Worm (Caenorhabditis elegans) whole organism, L1 larva: ENCODE measurements around the gene K09A9.8.

ENCODE experiments used
- C04F5.9 ChIP-seq: sonication (generic microtip); optimal IDR thresholded peaks from 2 replicates; lab custom pipeline; 2016; ENCODE audit warnings: missing genetic modification characterization, missing compliant biosample characterization
- C34B4.2 ChIP-seq: sonication (generic microtip); optimal IDR thresholded peaks from 2 replicates; lab custom pipeline; 2017; ENCODE audit warnings: mild to moderate bottlenecking, missing genetic modification characterization, missing compliant biosample characterization
- F16B12.6 ChIP-seq: fragments of 150-350 bp; optimal IDR thresholded peaks from 2 replicates; lab custom pipeline; 2014; ENCODE audit warnings: missing biosample characterization, missing genetic modification characterization
- Y116A8C.19 ChIP-seq: sonication (generic microtip); optimal IDR thresholded peaks from 2 replicates; lab custom pipeline; 2016; ENCODE audit warnings: missing compliant biosample characterization, missing genetic modification characterization, borderline replicate concordance
- aha-1 ChIP-seq: fragments of 150-350 bp; optimal IDR thresholded peaks from 2 replicates; lab custom pipeline; 2014; ENCODE audit warnings: missing biosample characterization, missing genetic modification characterization
- aly-2 ChIP-seq: fragments of 150-350 bp; optimal IDR thresholded peaks from 2 replicates; lab custom pipeline; 2014; ENCODE audit warnings: missing biosample characterization, missing genetic modification characterization
- ama-1 ChIP-seq: fragments of 150-350 bp; optimal IDR thresholded peaks from 2 replicates; lab custom pipeline; 2014
- blmp-1 ChIP-seq: fragments of 150-350 bp; optimal IDR thresholded peaks from 2 replicates; lab custom pipeline; 2014; ENCODE audit warnings: missing biosample characterization, missing genetic modification characterization
- ceh-82 ChIP-seq, 3 experiments: fragments of 150-350 bp in 1 of 3; sonication (generic microtip) in 2 of 3; optimal IDR thresholded peaks; 2 replicates each; lab custom pipeline; 2014 to 2017; ENCODE audit warnings: missing biosample characterization in 3 of 3, missing genetic modification characterization in 3 of 3
- ces-1 ChIP-seq: fragments of 150-350 bp; optimal IDR thresholded peaks from 2 replicates; lab custom pipeline; 2014; ENCODE audit warnings: missing biosample characterization, missing genetic modification reagents, missing genetic modification characterization
- dsc-1 ChIP-seq: sonication (generic microtip); optimal IDR thresholded peaks from 2 replicates; lab custom pipeline; 2016; ENCODE audit warnings: mild to moderate bottlenecking, missing genetic modification characterization, missing compliant biosample characterization
- efl-1 ChIP-seq, 4 experiments: fragments of 150-350 bp; optimal IDR thresholded peaks in 3 of 4; peaks in 1 of 4; 1 replicate in 1 of 4; 2 replicates in 3 of 4; lab custom pipeline; 2014; ENCODE audit warnings: missing biosample characterization in 2 of 4, missing genetic modification characterization in 2 of 4, missing genetic modification reagents in 2 of 4
- egl-13 ChIP-seq: sonication (generic microtip); optimal IDR thresholded peaks from 2 replicates; lab custom pipeline; 2016; ENCODE audit warnings: missing genotype, missing genetic modification reagents, missing genetic modification characterization, missing compliant biosample characterization
- egl-27 ChIP-seq, 2 experiments: fragments of 150-350 bp in 1 of 2; sonication (generic microtip); optimal IDR thresholded peaks; 3 replicates each; lab custom pipeline; 2017 to 2018; ENCODE audit warnings: missing biosample characterization in 2 of 2, missing genetic modification characterization in 2 of 2, missing genetic modification reagents in 2 of 2
- fkh-10 ChIP-seq: sonication (generic microtip); optimal IDR thresholded peaks from 2 replicates; lab custom pipeline; 2017; ENCODE audit warnings: missing biosample characterization, missing genetic modification reagents, missing genetic modification characterization
- fkh-4 ChIP-seq: sonication (generic microtip); optimal IDR thresholded peaks from 2 replicates; lab custom pipeline; 2016; ENCODE audit warnings: missing compliant biosample characterization, missing genetic modification characterization, borderline replicate concordance
- fkh-8 ChIP-seq: sonication (generic microtip); optimal IDR thresholded peaks from 2 replicates; lab custom pipeline; 2016; ENCODE audit warnings: mild to moderate bottlenecking, missing genetic modification characterization, missing compliant biosample characterization
- fos-1 ChIP-seq: fragments of 150-350 bp; optimal IDR thresholded peaks from 2 replicates; lab custom pipeline; 2014; ENCODE audit warnings: missing biosample characterization, missing genetic modification characterization
- hlh-17 ChIP-seq: fragments of 200-800 bp; sonication (Bioruptor generic); optimal IDR thresholded peaks from 2 replicates; lab custom pipeline; 2018; ENCODE audit warnings: missing genetic modification characterization, mild to moderate bottlenecking, missing compliant biosample characterization, moderate library complexity, borderline replicate concordance
- hlh-4 ChIP-seq: sonication (generic microtip); optimal IDR thresholded peaks from 2 replicates; lab custom pipeline; 2016; ENCODE audit warnings: mild to moderate bottlenecking, missing genetic modification characterization, missing compliant biosample characterization
- hpl-2 ChIP-seq: fragments of 150-350 bp; optimal IDR thresholded peaks from 2 replicates; lab custom pipeline; 2014; ENCODE audit warnings: missing biosample characterization, missing genetic modification reagents, missing genetic modification characterization
- isw-1 ChIP-seq: fragments of 200-800 bp; sonication (Bioruptor generic); IDR thresholded peaks from 2 replicates; pipeline ENCODE4 v1.3.6; 2022; ENCODE audit warnings: missing genetic modification characterization, missing compliant biosample characterization
- lin-14 ChIP-seq: fragments of 200-800 bp; sonication (Bioruptor generic); optimal IDR thresholded peaks from 2 replicates; lab custom pipeline; 2018; ENCODE audit warnings: mild to moderate bottlenecking, missing genetic modification characterization, moderate library complexity, missing compliant biosample characterization
- lin-15B ChIP-seq: fragments of 150-350 bp; sonication (generic microtip); optimal IDR thresholded peaks from 3 replicates; lab custom pipeline; 2014; ENCODE audit warnings: missing biosample characterization, missing genetic modification characterization
- lin-35 ChIP-seq, 2 experiments: fragments of 150-350 bp; optimal IDR thresholded peaks; 2 replicates each; lab custom pipeline; 2014; ENCODE audit warnings: missing biosample characterization in 2 of 2, missing genetic modification characterization in 2 of 2, missing genetic modification reagents in 2 of 2
- lin-39 ChIP-seq: fragments of 150-350 bp; optimal IDR thresholded peaks from 2 replicates; lab custom pipeline; 2014; ENCODE audit warnings: missing biosample characterization, missing genetic modification reagents, missing genetic modification characterization
- lsy-2 ChIP-seq, 2 experiments: fragments of 150-350 bp; optimal IDR thresholded peaks; 2 replicates each; lab custom pipeline; 2014; ENCODE audit warnings: missing biosample characterization in 2 of 2, missing genetic modification characterization in 2 of 2
- mab-9 ChIP-seq: fragments of 200-800 bp; sonication (Bioruptor generic); IDR thresholded peaks from 2 replicates; pipeline ENCODE4 v1.3.6; 2022; ENCODE audit warnings: missing genetic modification reagents, missing genetic modification characterization, missing compliant biosample characterization
- mdl-1 ChIP-seq, 2 experiments: fragments of 150-350 bp; optimal IDR thresholded peaks; 2 replicates each; lab custom pipeline; 2014 to 2017; ENCODE audit warnings: missing biosample characterization in 2 of 2, missing genetic modification characterization in 2 of 2, inconsistent platforms in 1 of 2
- mef-2 ChIP-seq: fragments of 150-350 bp; optimal IDR thresholded peaks from 2 replicates; lab custom pipeline; 2014; ENCODE audit warnings: missing biosample characterization, missing genetic modification characterization
- mep-1 ChIP-seq: fragments of 150-350 bp; optimal IDR thresholded peaks from 2 replicates; lab custom pipeline; 2014; ENCODE audit warnings: missing biosample characterization, missing genetic modification characterization
- nhr-11 ChIP-seq: fragments of 150-350 bp; optimal IDR thresholded peaks from 2 replicates; lab custom pipeline; 2014; ENCODE audit warnings: missing biosample characterization, missing genetic modification characterization
- nhr-20 ChIP-seq: sonication (generic microtip); optimal IDR thresholded peaks from 2 replicates; lab custom pipeline; 2016; ENCODE audit warnings: mild to moderate bottlenecking, missing genetic modification characterization, missing compliant biosample characterization
- nhr-47 ChIP-seq: sonication (generic microtip); optimal IDR thresholded peaks from 2 replicates; lab custom pipeline; 2016; ENCODE audit warnings: mild to moderate bottlenecking, missing genetic modification characterization, moderate library complexity, missing compliant biosample characterization
- nhr-71 ChIP-seq: sonication (generic microtip); optimal IDR thresholded peaks from 2 replicates; lab custom pipeline; 2016; ENCODE audit warnings: mild to moderate bottlenecking, missing genetic modification characterization, moderate library complexity, missing compliant biosample characterization
- nhr-90 ChIP-seq: sonication (generic microtip); optimal IDR thresholded peaks from 2 replicates; lab custom pipeline; 2016; ENCODE audit warnings: mild to moderate bottlenecking, missing genetic modification characterization, missing compliant biosample characterization; ENCODE audit not compliant: poor library complexity
- pax-3 ChIP-seq: fragments of 200-800 bp; sonication (Bioruptor generic); optimal IDR thresholded peaks from 2 replicates; lab custom pipeline; 2018; ENCODE audit warnings: mild to moderate bottlenecking, missing genetic modification characterization, moderate library complexity, missing compliant biosample characterization
- rnt-1 ChIP-seq: sonication (generic microtip); optimal IDR thresholded peaks from 2 replicates; lab custom pipeline; 2016; ENCODE audit warnings: mild to moderate bottlenecking, missing genetic modification characterization, moderate library complexity, missing compliant biosample characterization
- skn-1 ChIP-seq: fragments of 150-350 bp; optimal IDR thresholded peaks from 2 replicates; lab custom pipeline; 2014; ENCODE audit warnings: missing biosample characterization, missing genetic modification characterization
- snu-23 ChIP-seq: sonication (generic microtip); optimal IDR thresholded peaks from 2 replicates; lab custom pipeline; 2016; ENCODE audit warnings: missing genetic modification characterization, missing compliant biosample characterization
- sup-37 ChIP-seq: fragments of 200-800 bp; sonication (Bioruptor generic); optimal IDR thresholded peaks from 2 replicates; lab custom pipeline; 2018; ENCODE audit warnings: mild to moderate bottlenecking, missing genetic modification characterization, missing compliant biosample characterization
- swsn-7 ChIP-seq: sonication (generic microtip); optimal IDR thresholded peaks from 2 replicates; lab custom pipeline; 2016; ENCODE audit warnings: missing genetic modification characterization, missing compliant biosample characterization
- tbx-2 ChIP-seq: sonication (generic microtip); optimal IDR thresholded peaks from 2 replicates; lab custom pipeline; 2016; ENCODE audit warnings: missing genetic modification characterization, missing compliant biosample characterization
- unc-130 ChIP-seq: fragments of 150-350 bp; optimal IDR thresholded peaks from 2 replicates; lab custom pipeline; 2017; ENCODE audit warnings: missing biosample characterization, missing genetic modification characterization, inconsistent platforms
- unc-30 ChIP-seq: sonication (generic microtip); optimal IDR thresholded peaks from 2 replicates; lab custom pipeline; 2017; ENCODE audit warnings: missing biosample characterization, missing genetic modification characterization
- unc-62 ChIP-seq: fragments of 150-350 bp; optimal IDR thresholded peaks from 2 replicates; lab custom pipeline; 2014; ENCODE audit warnings: missing biosample characterization, missing genetic modification reagents, missing genetic modification characterization
- vab-15 ChIP-seq: sonication (generic microtip); optimal IDR thresholded peaks from 2 replicates; lab custom pipeline; 2017; ENCODE audit warnings: missing genotype, mild to moderate bottlenecking, missing genetic modification characterization, missing compliant biosample characterization
- xbp-1 ChIP-seq: sonication (generic microtip); optimal IDR thresholded peaks from 2 replicates; lab custom pipeline; 2016; ENCODE audit warnings: missing genetic modification characterization, missing compliant biosample characterization
- zag-1 ChIP-seq: fragments of 150-350 bp; optimal IDR thresholded peaks from 2 replicates; lab custom pipeline; 2014; ENCODE audit warnings: missing biosample characterization, missing genetic modification characterization
- zip-4 ChIP-seq: fragments of 200-800 bp; sonication (Bioruptor generic); optimal IDR thresholded peaks from 2 replicates; lab custom pipeline; 2018; ENCODE audit warnings: mild to moderate bottlenecking, missing genetic modification characterization, moderate library complexity, missing compliant biosample characterization
- ztf-4 ChIP-seq: fragments of 150-350 bp; optimal IDR thresholded peaks from 2 replicates; lab custom pipeline; 2014; ENCODE audit warnings: missing biosample characterization, missing genetic modification characterization

Gene K09A9.8

DNA sequence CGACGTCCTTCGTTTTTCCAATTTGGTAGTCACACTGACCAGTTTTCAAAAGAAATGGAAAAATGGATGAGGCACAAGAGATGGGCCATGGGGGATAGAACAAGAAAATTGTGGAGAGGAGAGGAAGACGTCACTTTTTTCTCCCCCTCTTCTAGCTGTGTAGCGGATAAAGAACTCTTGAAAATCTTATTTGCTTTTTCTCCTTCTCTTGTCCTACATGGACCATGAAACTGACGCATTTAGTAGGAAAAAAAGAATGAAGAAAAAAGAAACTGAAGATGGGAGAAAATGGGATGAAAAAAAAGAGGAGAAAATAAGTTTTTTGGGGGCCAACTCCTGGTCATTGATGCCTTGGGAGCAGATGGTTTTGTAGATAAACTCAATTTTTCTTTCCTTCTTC, 37.0 kb upstream of the K09A9.8 start (continued):
- TF ChIP-seq egl-27 (tag; optimal IDR thresholded peaks at IDR 0.05; lab: Kevin White, UChicago): no peak
- TF ChIP-seq nhr-71: peak; percentile 12
- TF ChIP-seq, all 84 proteins: peak for 9

DNA sequence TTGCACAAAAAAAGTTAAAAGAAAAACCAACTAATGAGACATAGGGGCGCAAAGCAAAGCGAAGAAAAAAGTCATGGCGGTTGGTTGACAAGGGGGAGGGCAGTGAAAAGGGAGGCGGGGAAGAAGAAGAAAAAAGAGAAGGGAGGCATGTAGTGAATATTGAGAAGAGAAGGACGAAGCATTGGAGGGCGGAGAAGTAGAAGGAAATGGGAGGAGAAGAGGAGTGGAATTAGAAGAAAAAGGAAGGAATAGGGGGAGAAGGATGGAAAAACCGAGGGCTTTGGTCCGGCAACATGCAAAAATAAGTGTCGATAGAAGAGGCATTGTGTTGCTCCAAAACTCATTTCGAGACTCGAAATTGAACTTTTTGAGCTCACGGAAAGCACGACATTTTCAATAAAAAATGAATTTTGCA, 33.8 kb upstream of the K09A9.8 start:
- peak; percentile 6 for TF ChIP-seq swsn-7
- no peak for TF ChIP-seq unc-30 (tag; lab: Kevin White, UChicago)
- no peak for TF ChIP-seq ztf-4
- TF ChIP-seq hlh-4 (tag; lab: Kevin White, UChicago): no peak
- TF ChIP-seq unc-62 (GFP tag; lab: Kevin White, UChicago): no peak
- no peak for TF ChIP-seq aly-2 (tag; lab: Kevin White, UChicago)
- peak in 1 of 2 experiments; percentile 1 for TF ChIP-seq lin-35 (GFP tag; optimal IDR thresholded peaks at IDR 0.05; lab: Kevin White, UChicago)
- TF ChIP-seq nhr-20 (tag; lab: Kevin White, UChicago): peak; percentile 23
- no peak for TF ChIP-seq zip-4 (GFP tag; lab: Kevin White, UChicago)
- TF ChIP-seq nhr-71: peak; percentile 65
- peak in 1 of 2 experiments; percentile 9 for TF ChIP-seq mdl-1 (tag; optimal IDR thresholded peaks at IDR 0.05; lab: Kevin White, UChicago)
- peak; percentile 48 for TF ChIP-seq fkh-10 (GFP tag; lab: Kevin White, UChicago)
- no peak for TF ChIP-seq vab-15 (tag; lab: Kevin White, UChicago)
- TF ChIP-seq tbx-2 (tag; lab: Kevin White, UChicago): peak; percentile 7
- peak; percentile 79 for TF ChIP-seq blmp-1
- TF ChIP-seq nhr-90: no peak
- no peak for TF ChIP-seq C04F5.9
- TF ChIP-seq snu-23 (GFP tag; lab: Kevin White, UChicago): peak; percentile 44
- no peak for TF ChIP-seq zag-1 (tag; lab: Kevin White, UChicago)
- TF ChIP-seq lin-14 (GFP tag; lab: Kevin White, UChicago): peak; percentile 81
- peak; percentile 44 for TF ChIP-seq mep-1 (tag; lab: Kevin White, UChicago)
- TF ChIP-seq lin-39 (tag; lab: Kevin White, UChicago): no peak
- TF ChIP-seq isw-1 (GFP tag; lab: Robert Waterston, UW): no peak
- TF ChIP-seq ama-1 (lab: Kevin White, UChicago): no peak
- TF ChIP-seq hlh-17: no peak
- TF ChIP-seq efl-1 (optimal IDR thresholded peaks at IDR 0.05; lab: Kevin White, UChicago): peak; percentile 1 to 15
- no peak for TF ChIP-seq efl-1 (GFP tag; optimal IDR thresholded peaks at IDR 0.05 in 1 of 2; lab: Kevin White, UChicago)
- TF ChIP-seq ces-1 (GFP tag; lab: Kevin White, UChicago): no peak
- no peak for TF ChIP-seq egl-13 (tag; lab: Kevin White, UChicago)
- no peak for TF ChIP-seq aha-1
- no peak for TF ChIP-seq fos-1 (tag; lab: Kevin White, UChicago)
- TF ChIP-seq skn-1 (tag; lab: Kevin White, UChicago): peak; percentile 12
- TF ChIP-seq fkh-8 (tag; lab: Kevin White, UChicago): peak; percentile 27
- peak; percentile 24 for TF ChIP-seq nhr-47 (tag; lab: Kevin White, UChicago)
- no peak for TF ChIP-seq hpl-2 (GFP tag; lab: Kevin White, UChicago)
- TF ChIP-seq unc-130 (tag; lab: Kevin White, UChicago): no peak
- peak; percentile 43 for TF ChIP-seq rnt-1 (tag; lab: Kevin White, UChicago)
- TF ChIP-seq lsy-2 (tag; optimal IDR thresholded peaks at IDR 0.05; lab: Kevin White, UChicago): peak; percentile 2 to 25
- TF ChIP-seq sup-37 (GFP tag; lab: Kevin White, UChicago): no peak
- no peak for TF ChIP-seq fkh-4 (tag; lab: Kevin White, UChicago)
- peak in 2 of 3 experiments; percentile 45 to 69 for TF ChIP-seq ceh-82 (tag; optimal IDR thresholded peaks at IDR 0.05; lab: Kevin White, UChicago)
- TF ChIP-seq Y116A8C.19 (tag; lab: Kevin White, UChicago): no peak
- TF ChIP-seq mab-9: no peak
- no peak for TF ChIP-seq pax-3 (tag; lab: Kevin White, UChicago)
- TF ChIP-seq nhr-11: no peak
- no peak for TF ChIP-seq F16B12.6 (tag; lab: Kevin White, UChicago)
- no peak for TF ChIP-seq mef-2 (tag; lab: Kevin White, UChicago)
- peak; percentile 19 for TF ChIP-seq dsc-1 (tag; lab: Kevin White, UChicago)
- no peak for TF ChIP-seq lin-15B (tag; lab: Kevin White, UChicago)
- TF ChIP-seq xbp-1 (tag; lab: Kevin White, UChicago): peak; percentile 7
- no peak for TF ChIP-seq C34B4.2 (tag; lab: Kevin White, UChicago)
